Worm (Caenorhabditis elegans) whole organism, late embryonic: Measurements from ENCODE around the gene srz-96.

Experiments
- C08G9.2 ChIP-seq: sonication (generic microtip); optimal IDR thresholded peaks from 2 replicates; lab custom pipeline; 2016; ENCODE audit warnings: mild to moderate bottlenecking, missing genetic modification characterization, moderate library complexity, missing compliant biosample characterization
- C38D4.7 ChIP-seq: fragments of 200-800 bp; sonication (Bioruptor generic); optimal IDR thresholded peaks from 2 replicates; lab custom pipeline; 2018; ENCODE audit warnings: mild to moderate bottlenecking, missing genetic modification characterization, moderate library complexity, missing compliant biosample characterization
- F13H6.1 ChIP-seq: sonication (generic microtip); optimal IDR thresholded peaks from 2 replicates; lab custom pipeline; 2016; ENCODE audit warnings: missing genetic modification characterization, missing compliant biosample characterization
- K02D7.2 ChIP-seq: sonication (generic microtip); optimal IDR thresholded peaks from 2 replicates; lab custom pipeline; 2017; ENCODE audit warnings: mild to moderate bottlenecking, missing genetic modification characterization, missing compliant biosample characterization
- Y22D7AL.16 ChIP-seq: sonication (generic microtip); optimal IDR thresholded peaks from 2 replicates; lab custom pipeline; 2016; ENCODE audit warnings: missing genetic modification characterization, missing compliant biosample characterization
- ahr-1 ChIP-seq: sonication (generic microtip); optimal IDR thresholded peaks from 2 replicates; lab custom pipeline; 2016; ENCODE audit warnings: missing genetic modification characterization, missing compliant biosample characterization
- ama-1 ChIP-seq: fragments of 150-350 bp; optimal IDR thresholded peaks from 2 replicates; lab custom pipeline; 2014
- ceh-14 ChIP-seq: sonication (generic microtip); optimal IDR thresholded peaks from 2 replicates; lab custom pipeline; 2016; ENCODE audit warnings: missing genotype, missing genetic modification characterization, missing compliant biosample characterization
- ceh-19 ChIP-seq: fragments of 200-800 bp; sonication (Bioruptor generic); optimal IDR thresholded peaks from 2 replicates; lab custom pipeline; 2018; ENCODE audit warnings: mild to moderate bottlenecking, missing genetic modification characterization, missing compliant biosample characterization
- ceh-2 ChIP-seq: sonication (generic microtip); optimal IDR thresholded peaks from 2 replicates; lab custom pipeline; 2016; ENCODE audit warnings: missing genotype, missing genetic modification characterization, missing compliant biosample characterization
- ceh-22 ChIP-seq: sonication (generic microtip); optimal IDR thresholded peaks from 2 replicates; lab custom pipeline; 2017; ENCODE audit warnings: missing biosample characterization, missing genetic modification characterization
- ceh-31 ChIP-seq: sonication (generic microtip); optimal IDR thresholded peaks from 2 replicates; lab custom pipeline; 2016; ENCODE audit warnings: missing genetic modification characterization, missing compliant biosample characterization
- ceh-34 ChIP-seq: sonication (generic microtip); optimal IDR thresholded peaks from 2 replicates; lab custom pipeline; 2016; ENCODE audit warnings: mild to moderate bottlenecking, missing genetic modification characterization, missing compliant biosample characterization
- ceh-45 ChIP-seq: fragments of 200-800 bp; sonication (Bioruptor generic); IDR thresholded peaks from 2 replicates; pipeline ENCODE4 v1.3.6; 2022; ENCODE audit warnings: missing genetic modification reagents, missing genetic modification characterization, missing compliant biosample characterization
- ceh-6 ChIP-seq: fragments of 200-800 bp; sonication (Bioruptor generic); optimal IDR thresholded peaks from 2 replicates; lab custom pipeline; 2018; ENCODE audit warnings: mild to moderate bottlenecking, missing genetic modification characterization, missing compliant biosample characterization
- ceh-9 ChIP-seq: sonication (generic microtip); optimal IDR thresholded peaks from 2 replicates; lab custom pipeline; 2016; ENCODE audit warnings: mild to moderate bottlenecking, missing genetic modification characterization, inconsistent platforms, missing compliant biosample characterization
- dve-1 ChIP-seq: sonication (generic microtip); optimal IDR thresholded peaks from 2 replicates; lab custom pipeline; 2017; ENCODE audit warnings: antibody characterized with exemption, mild to moderate bottlenecking, missing genetic modification characterization, missing compliant biosample characterization
- elt-2 ChIP-seq: sonication (generic microtip); optimal IDR thresholded peaks from 2 replicates; lab custom pipeline; 2016; ENCODE audit warnings: missing genetic modification reagents, missing genetic modification characterization, missing compliant biosample characterization
- ets-4 ChIP-seq: sonication (generic microtip); optimal IDR thresholded peaks from 2 replicates; lab custom pipeline; 2016; ENCODE audit warnings: missing genetic modification characterization, missing compliant biosample characterization
- eyg-1 ChIP-seq: sonication (generic microtip); optimal IDR thresholded peaks from 2 replicates; lab custom pipeline; 2016; ENCODE audit warnings: missing genotype, missing genetic modification characterization, missing compliant biosample characterization
- fkh-10 ChIP-seq: fragments of 150-350 bp; optimal IDR thresholded peaks from 2 replicates; lab custom pipeline; 2014; ENCODE audit warnings: missing biosample characterization, missing genetic modification reagents, missing genetic modification characterization
- gmeb-2 ChIP-seq: sonication (generic microtip); optimal IDR thresholded peaks from 2 replicates; lab custom pipeline; 2016; ENCODE audit warnings: missing genetic modification characterization, inconsistent platforms, missing compliant biosample characterization
- hlh-15 ChIP-seq: sonication (generic microtip); optimal IDR thresholded peaks from 2 replicates; lab custom pipeline; 2016; ENCODE audit warnings: missing genetic modification characterization, missing compliant biosample characterization
- hlh-6 ChIP-seq: sonication (generic microtip); optimal IDR thresholded peaks from 2 replicates; lab custom pipeline; 2016; ENCODE audit warnings: missing genotype, missing genetic modification characterization, missing compliant biosample characterization
- lim-6 ChIP-seq: sonication (generic microtip); optimal IDR thresholded peaks from 2 replicates; lab custom pipeline; 2016; ENCODE audit warnings: missing genetic modification characterization, missing compliant biosample characterization
- madf-2 ChIP-seq: sonication (generic microtip); optimal IDR thresholded peaks from 2 replicates; lab custom pipeline; 2017; ENCODE audit warnings: missing genetic modification characterization, missing compliant biosample characterization
- pat-9 ChIP-seq: fragments of 200-800 bp; sonication (Bioruptor generic); optimal IDR thresholded peaks from 2 replicates; lab custom pipeline; 2018; ENCODE audit warnings: mild to moderate bottlenecking, missing genetic modification characterization, moderate library complexity, missing compliant biosample characterization
- pha-2 ChIP-seq: sonication (generic microtip); optimal IDR thresholded peaks from 2 replicates; lab custom pipeline; 2017; ENCODE audit warnings: mild to moderate bottlenecking, missing genetic modification characterization, missing compliant biosample characterization
- pros-1 ChIP-seq: fragments of 150-350 bp; optimal IDR thresholded peaks from 2 replicates; lab custom pipeline; 2014; ENCODE audit warnings: missing biosample characterization, missing genetic modification reagents, missing genetic modification characterization
- ref-2 ChIP-seq: sonication (generic microtip); optimal IDR thresholded peaks from 2 replicates; lab custom pipeline; 2016; ENCODE audit warnings: missing genetic modification characterization, missing compliant biosample characterization
- sox-4 ChIP-seq: sonication (generic microtip); optimal IDR thresholded peaks from 2 replicates; lab custom pipeline; 2017; ENCODE audit warnings: mild to moderate bottlenecking, missing genetic modification characterization, inconsistent platforms, missing compliant biosample characterization
- syd-9 ChIP-seq: sonication (generic microtip); optimal IDR thresholded peaks from 2 replicates; lab custom pipeline; 2016; ENCODE audit warnings: mild to moderate bottlenecking, missing genetic modification characterization, moderate library complexity, missing compliant biosample characterization
- tbx-2 ChIP-seq: sonication (generic microtip); optimal IDR thresholded peaks from 2 replicates; lab custom pipeline; 2016; ENCODE audit warnings: missing genetic modification characterization, missing compliant biosample characterization
- tbx-7 ChIP-seq: sonication (generic microtip); optimal IDR thresholded peaks from 2 replicates; lab custom pipeline; 2016; ENCODE audit warnings: missing genotype, missing genetic modification characterization, missing compliant biosample characterization
- ttx-3 ChIP-seq: sonication (generic microtip); optimal IDR thresholded peaks from 2 replicates; lab custom pipeline; 2016; ENCODE audit warnings: missing genetic modification reagents, missing genetic modification characterization, missing compliant biosample characterization
- unc-55 ChIP-seq: sonication (generic microtip); optimal IDR thresholded peaks from 2 replicates; lab custom pipeline; 2017; ENCODE audit warnings: missing biosample characterization, missing genetic modification reagents, missing genetic modification characterization
- unc-86 ChIP-seq: sonication (generic microtip); optimal IDR thresholded peaks from 2 replicates; lab custom pipeline; 2016; ENCODE audit warnings: missing genetic modification characterization, missing compliant biosample characterization

srz-96 gene

DNA sequence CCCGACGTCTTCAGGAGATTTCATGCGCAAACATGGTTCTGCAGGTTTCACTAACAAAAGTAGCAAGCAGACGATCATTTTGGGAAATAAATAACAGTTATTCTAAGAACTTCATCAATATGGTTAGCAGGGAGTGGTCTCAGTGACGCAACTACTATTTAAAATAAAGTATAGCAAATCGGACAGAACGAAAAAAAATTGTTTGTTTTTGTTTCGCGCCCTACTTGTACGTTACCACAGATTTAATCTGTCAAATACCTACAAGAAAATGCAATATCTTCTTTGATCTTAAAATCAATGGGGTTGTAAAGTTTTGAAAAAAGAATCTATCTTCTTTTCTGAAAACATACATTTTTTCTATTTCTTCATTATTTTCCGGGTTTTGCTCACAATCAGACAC, at the start of gene srz-96:
Gene srz-96 (plus strand): TSS at position 301 of the 400 bp plus-strand sequence.
- TF ChIP-seq Y22D7AL.16 (tag; lab: Kevin White, UChicago) (no peak), ceh-6 (no peak), ceh-2 (tag; lab: Kevin White, UChicago) (no peak), fkh-10 (GFP tag; lab: Kevin White, UChicago) (no peak), elt-2 (tag; lab: Kevin White, UChicago) (no peak), C38D4.7 (no peak), ceh-19 (no peak), unc-55 (GFP tag; lab: Kevin White, UChicago) (no peak), K02D7.2 (tag; lab: Kevin White, UChicago) (no peak), pha-2 (tag; lab: Kevin White, UChicago) (no peak)

DNA sequence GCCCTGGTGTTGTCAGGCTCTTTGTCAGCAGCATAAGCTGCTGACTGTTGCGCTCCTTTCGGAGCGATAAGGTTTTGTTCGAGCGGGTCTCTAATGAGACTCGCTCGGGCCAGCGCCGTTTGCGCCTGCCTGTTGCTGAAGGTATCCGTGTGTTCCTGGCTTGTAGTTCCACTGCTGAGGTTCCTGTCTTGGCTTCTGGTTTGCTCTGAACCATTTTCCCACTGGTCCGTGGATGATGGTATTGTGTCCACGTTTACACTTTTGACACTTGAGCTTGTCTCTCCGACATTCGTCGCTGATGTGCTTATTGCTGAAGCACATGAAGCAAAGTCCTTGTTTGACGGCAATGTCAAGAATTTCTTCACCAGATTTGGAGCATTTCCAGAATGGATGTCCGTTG, 47.7 kb upstream of the srz-96 start:
- TF ChIP-seq hlh-15 (tag; lab: Kevin White, UChicago) (no peak), ama-1 (lab: Kevin White, UChicago) (no peak), hlh-6 (tag; lab: Kevin White, UChicago) (peak; percentile 24), ttx-3 (tag; lab: Kevin White, UChicago) (no peak)

DNA sequence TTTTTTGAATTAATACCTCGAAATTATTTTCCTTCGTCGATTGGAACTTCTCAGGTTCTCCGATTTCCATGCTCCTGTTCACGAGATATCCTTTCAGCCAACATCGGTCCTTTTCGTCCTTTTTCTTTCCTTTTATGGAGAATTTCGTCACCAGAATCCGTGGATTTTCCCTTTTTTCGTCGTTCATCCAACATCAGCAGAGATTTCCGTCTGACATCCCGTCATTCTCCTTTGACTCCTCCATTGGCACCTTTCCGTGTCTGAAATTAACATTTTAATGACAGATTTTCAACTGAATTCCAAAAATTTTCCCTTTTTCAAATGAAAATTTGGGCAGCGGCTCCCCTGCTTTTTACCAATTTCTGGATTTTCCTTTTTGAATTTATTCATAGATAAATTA, 44.1 kb upstream of the srz-96 start:
- TF ChIP-seq pat-9 (no peak), ceh-14 (tag; lab: Kevin White, UChicago) (no peak), C38D4.7 (no peak), F13H6.1 (tag; lab: Kevin White, UChicago) (no peak), ceh-31 (tag; lab: Kevin White, UChicago) (no peak), ceh-45 (no peak), ceh-19 (no peak), sox-4 (tag; lab: Kevin White, UChicago) (no peak), ceh-6 (no peak), ahr-1 (tag; lab: Kevin White, UChicago) (no peak), ceh-2 (tag; lab: Kevin White, UChicago) (no peak), eyg-1 (tag; lab: Kevin White, UChicago) (no peak), tbx-7 (tag; lab: Kevin White, UChicago) (no peak), ceh-9 (tag; lab: Kevin White, UChicago) (no peak), dve-1 (tag; lab: Kevin White, UChicago) (no peak)

DNA sequence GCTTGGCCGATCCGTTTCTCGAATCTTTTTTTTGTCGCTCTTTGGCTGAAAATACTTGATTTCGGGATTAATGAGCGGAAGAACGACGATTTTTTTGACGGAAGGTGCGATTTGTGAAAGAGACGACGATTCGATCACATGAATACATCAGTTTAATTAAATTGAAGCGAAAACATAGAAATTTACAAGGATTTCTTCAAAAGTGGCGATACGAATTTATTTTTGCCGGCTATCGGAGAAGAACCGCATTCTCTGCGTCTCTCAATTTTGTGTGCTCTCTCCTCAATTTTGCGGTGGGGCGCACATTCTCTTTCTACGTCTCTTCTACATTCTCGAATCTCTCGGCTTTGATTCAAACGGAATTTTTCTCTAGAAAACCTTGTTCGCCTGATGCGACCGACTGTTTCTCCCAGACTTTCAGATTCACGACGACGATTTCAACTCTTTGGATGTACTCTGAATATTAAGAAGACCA, 43.6 kb upstream of the srz-96 start, which contains the start of gene F40D4.17:
Gene F40D4.17 (minus strand): TSS at position 51 of the 475 bp plus-strand sequence.
- TF ChIP-seq syd-9 (tag; lab: Kevin White, UChicago), result no peak
- no peak for TF ChIP-seq ceh-31 (tag; lab: Kevin White, UChicago)
- TF ChIP-seq fkh-10 (GFP tag; lab: Kevin White, UChicago), result no peak
- no peak for TF ChIP-seq K02D7.2 (tag; lab: Kevin White, UChicago)
- no peak for TF ChIP-seq lim-6 (tag; lab: Kevin White, UChicago)
- TF ChIP-seq ceh-34 (tag; lab: Kevin White, UChicago), result no peak
- TF ChIP-seq pros-1 (tag; lab: Kevin White, UChicago), result no peak

DNA sequence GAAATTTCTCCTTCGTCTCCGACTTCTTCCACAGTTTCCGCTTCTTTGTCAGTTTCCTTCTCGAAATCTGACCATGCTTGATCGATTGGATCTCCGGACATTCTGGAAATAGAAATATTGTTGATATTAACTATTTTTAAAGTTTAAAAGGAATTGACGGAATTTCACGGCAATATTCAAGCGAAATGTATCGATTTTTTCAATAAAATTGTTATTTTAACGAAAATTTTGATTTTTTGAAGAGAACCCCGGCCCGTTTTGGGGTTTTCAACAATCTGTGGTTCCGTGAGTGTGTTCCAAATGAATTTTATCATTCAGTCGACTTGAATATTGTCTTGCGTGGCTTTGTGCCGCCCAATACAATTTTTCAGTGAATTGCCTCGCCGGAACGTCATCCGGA, 41.9 kb upstream of the srz-96 start, which contains the start of gene F40D4.13:
Gene F40D4.13 (minus strand): TSS at position 101 of the 400 bp plus-strand sequence.
- TF ChIP-seq ref-2 (tag; lab: Kevin White, UChicago) (no peak), unc-86 (tag; lab: Kevin White, UChicago) (no peak), ceh-22 (tag; lab: Kevin White, UChicago) (no peak), gmeb-2 (tag; lab: Kevin White, UChicago) (no peak), madf-2 (no peak), tbx-7 (tag; lab: Kevin White, UChicago) (no peak), ets-4 (no peak), C08G9.2 (tag; lab: Kevin White, UChicago) (no peak), tbx-2 (tag; lab: Kevin White, UChicago) (no peak)
- TF ChIP-seq, all 69 proteins: peak for 0
